Worm (Caenorhabditis elegans): ENCODE data around the gene srlf-29.

Gene srlf-29

DNA sequence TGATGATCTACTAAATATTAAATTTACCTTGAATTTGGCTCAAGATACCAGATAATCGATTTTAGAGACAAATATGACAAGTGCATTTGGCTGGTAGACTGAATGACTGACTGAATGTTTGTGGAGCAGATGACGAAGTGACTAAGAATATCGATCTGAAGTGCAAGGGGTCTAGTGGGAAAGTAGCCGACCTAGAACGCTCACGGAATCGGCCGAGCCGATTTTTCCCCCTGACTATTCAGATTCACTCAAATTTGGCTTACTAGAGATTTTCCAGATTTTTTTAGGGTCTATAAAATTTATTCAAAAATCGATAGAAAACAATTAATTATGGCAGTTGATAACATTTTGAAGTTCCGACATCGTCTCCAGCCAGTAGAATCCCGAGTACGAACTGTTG lies 28.4 kb downstream of the srlf-29 start, which contains the start of gene fbxc-26:
Gene fbxc-26 (minus strand): TSS at position 101 of the 400 bp plus-strand sequence.
- TF ChIP-seq hlh-15 (tag; optimal IDR thresholded peaks at IDR 0.05) (no peak), che-1 (tag; optimal IDR thresholded peaks at IDR 0.05) (no peak), unc-55 (GFP tag; optimal IDR thresholded peaks at IDR 0.05) (no peak), dve-1 (tag; optimal IDR thresholded peaks at IDR 0.05) (no peak), fkh-6 (tag; optimal IDR thresholded peaks at IDR 0.05) (no peak), hlh-13 (GFP tag; optimal IDR thresholded peaks at IDR 0.05) (no peak), unc-42 (tag; optimal IDR thresholded peaks at IDR 0.05) (no peak), nfya-1 (tag; optimal IDR thresholded peaks at IDR 0.05) (no peak), ceh-2 (tag; optimal IDR thresholded peaks at IDR 0.05) (no peak), ceh-31 (tag; optimal IDR thresholded peaks at IDR 0.05) (no peak), K09A11.1 (tag; optimal IDR thresholded peaks at IDR 0.05; ENCODE audit: insufficient read depth) (no peak), T23F11.4 (GFP tag; optimal IDR thresholded peaks at IDR 0.05) (no peak), hlh-30 (tag; optimal IDR thresholded peaks at IDR 0.05; ENCODE audit: insufficient read depth) (no peak), pat-9 (tag; optimal IDR thresholded peaks at IDR 0.05) (no peak), fax-1 (tag; optimal IDR thresholded peaks at IDR 0.05) (no peak), sox-4 (tag; optimal IDR thresholded peaks at IDR 0.05) (no peak), hlh-8 (tag; optimal IDR thresholded peaks at IDR 0.05) (no peak), ceh-22 (tag; optimal IDR thresholded peaks at IDR 0.05) (no peak), ceh-24 (tag; optimal IDR thresholded peaks at IDR 0.05) (no peak), rnt-1 (tag; optimal IDR thresholded peaks at IDR 0.05) (no peak)

- TF ChIP-seq pat-9 (tag; optimal IDR thresholded peaks at IDR 0.05): no peak
- TF ChIP-seq pax-1 (tag; optimal IDR thresholded peaks at IDR 0.05): no peak
- no peak for TF ChIP-seq C38D4.7 (GFP tag; optimal IDR thresholded peaks at IDR 0.05)
- TF ChIP-seq hlh-30 (tag; optimal IDR thresholded peaks at IDR 0.05; ENCODE audit: insufficient read depth): no peak
- TF ChIP-seq ceh-6 (GFP tag; optimal IDR thresholded peaks at IDR 0.05): no peak
- TF ChIP-seq ceh-45 (GFP tag; IDR thresholded peaks at IDR 0.05): no peak
- TF ChIP-seq lim-6 (tag; optimal IDR thresholded peaks at IDR 0.05): no peak
Observed at ce11 chrII:1695861-1696260, 29.7 kb downstream of the srlf-29 start, which contains the start of gene F58E1.13. TSS of gene F58E1.13 (minus strand) at chrII:1695872.

- TF ChIP-seq T23F11.4 (GFP tag; optimal IDR thresholded peaks at IDR 0.05): no peak
- no peak for TF ChIP-seq ceh-48 (tag; optimal IDR thresholded peaks at IDR 0.05)
- no peak for TF ChIP-seq npax-4 (tag; optimal IDR thresholded peaks at IDR 0.05)
- TF ChIP-seq hlh-15 (tag; optimal IDR thresholded peaks at IDR 0.05): no peak
- no peak for TF ChIP-seq hlh-8 (tag; optimal IDR thresholded peaks at IDR 0.05)
- TF ChIP-seq pha-4 (tag; optimal IDR thresholded peaks at IDR 0.05): no peak
- TF ChIP-seq ref-2 (tag; optimal IDR thresholded peaks at IDR 0.05): no peak
- TF ChIP-seq sox-2 (GFP tag; IDR thresholded peaks at IDR 0.05): no peak
- TF ChIP-seq pha-2 (tag; optimal IDR thresholded peaks at IDR 0.05): no peak
- no peak for TF ChIP-seq tbx-7 (tag; optimal IDR thresholded peaks at IDR 0.05)
- no peak for TF ChIP-seq eyg-1 (tag; optimal IDR thresholded peaks at IDR 0.05)
- no peak for TF ChIP-seq K09A11.1 (tag; optimal IDR thresholded peaks at IDR 0.05; ENCODE audit: insufficient read depth)
Observed at ce11 chrII:1703363-1703762, 37.2 kb downstream of the srlf-29 start, which contains the start of gene fbxb-47. TSS of gene fbxb-47 (minus strand) at chrII:1703463.

ce11 chrII:1706385-1706784 lies 40.3 kb downstream of the srlf-29 start, which contains the start of gene sdz-18:
TSS of gene sdz-18 (minus strand) at chrII:1706485.
- TF ChIP-seq ceh-6 (GFP tag; optimal IDR thresholded peaks at IDR 0.05) (no peak), fkh-6 (tag; optimal IDR thresholded peaks at IDR 0.05) (no peak), unc-42 (tag; optimal IDR thresholded peaks at IDR 0.05) (no peak), hlh-30 (tag; optimal IDR thresholded peaks at IDR 0.05; ENCODE audit: insufficient read depth) (no peak), ceh-18 (tag; optimal IDR thresholded peaks at IDR 0.05) (no peak), ceh-48 (tag; optimal IDR thresholded peaks at IDR 0.05) (no peak), ref-2 (tag; optimal IDR thresholded peaks at IDR 0.05) (no peak), ceh-19 (GFP tag; optimal IDR thresholded peaks at IDR 0.05) (no peak), pax-1 (tag; optimal IDR thresholded peaks at IDR 0.05) (no peak), tbx-2 (tag; optimal IDR thresholded peaks at IDR 0.05) (no peak), ttx-3 (tag; optimal IDR thresholded peaks at IDR 0.05) (no peak), syd-9 (tag; optimal IDR thresholded peaks at IDR 0.05) (no peak)

Data from whole organism, late embryonic.